Worm (Caenorhabditis elegans) whole organism, L2 larva: ENCODE results near the gene clec-58.

Experiments used
- C34F6.9 ChIP-seq: fragments of 150-350 bp; optimal IDR thresholded peaks from 2 replicates; lab custom pipeline; 2014; ENCODE audit warnings: missing biosample characterization, missing genetic modification characterization
- Y55F3AM.14 ChIP-seq: fragments of 200-800 bp; sonication (Bioruptor generic); optimal IDR thresholded peaks from 2 replicates; lab custom pipeline; 2018; ENCODE audit warnings: mild to moderate bottlenecking, missing genetic modification characterization, missing compliant biosample characterization
- ZK546.5 ChIP-seq: sonication (generic microtip); optimal IDR thresholded peaks from 2 replicates; lab custom pipeline; 2017; ENCODE audit warnings: missing biosample characterization, missing genetic modification characterization
- ama-1 ChIP-seq: fragments of 150-350 bp; optimal IDR thresholded peaks from 2 replicates; lab custom pipeline; 2018; ENCODE audit warnings: inconsistent platforms
- blmp-1 ChIP-seq: sonication (generic microtip); optimal IDR thresholded peaks from 2 replicates; lab custom pipeline; 2017; ENCODE audit warnings: missing genetic modification characterization, mild to moderate bottlenecking, missing compliant biosample characterization, antibody characterized with exemption, moderate library complexity; ENCODE audit not compliant: insufficient read depth
- ceh-16 ChIP-seq: fragments of 150-350 bp; optimal IDR thresholded peaks from 2 replicates; lab custom pipeline; 2014; ENCODE audit warnings: missing biosample characterization, missing genetic modification characterization
- crh-2 ChIP-seq: sonication (generic microtip); optimal IDR thresholded peaks from 2 replicates; lab custom pipeline; 2017; ENCODE audit warnings: missing biosample characterization, missing genetic modification characterization
- dmd-4 ChIP-seq: sonication (generic microtip); optimal IDR thresholded peaks from 2 replicates; lab custom pipeline; 2017; ENCODE audit warnings: missing biosample characterization, missing genetic modification characterization
- egl-27 ChIP-seq: sonication (generic microtip); optimal IDR thresholded peaks from 3 replicates; lab custom pipeline; 2017; ENCODE audit warnings: missing biosample characterization, missing genetic modification reagents, missing genetic modification characterization
- elt-1 ChIP-seq: fragments of 150-350 bp; optimal IDR thresholded peaks from 2 replicates; lab custom pipeline; 2014; ENCODE audit warnings: missing biosample characterization, missing genetic modification characterization
- elt-3 ChIP-seq: sonication (generic microtip); optimal IDR thresholded peaks from 2 replicates; lab custom pipeline; 2017; ENCODE audit warnings: missing biosample characterization, missing genetic modification characterization
- fos-1 ChIP-seq: fragments of 150-350 bp; optimal IDR thresholded peaks from 2 replicates; lab custom pipeline; 2014; ENCODE audit warnings: missing biosample characterization, missing genetic modification characterization
- lin-13 ChIP-seq: fragments of 150-350 bp; optimal IDR thresholded peaks from 2 replicates; lab custom pipeline; 2014; ENCODE audit warnings: missing biosample characterization, missing genetic modification reagents, missing genetic modification characterization
- lin-39 ChIP-seq: fragments of 150-350 bp; optimal IDR thresholded peaks from 2 replicates; lab custom pipeline; 2014; ENCODE audit warnings: missing biosample characterization, missing genetic modification reagents, missing genetic modification characterization
- mbf-1 ChIP-seq: sonication (generic microtip); optimal IDR thresholded peaks from 2 replicates; lab custom pipeline; 2017; ENCODE audit warnings: missing biosample characterization, missing genetic modification characterization
- nhr-10 ChIP-seq: sonication (generic microtip); optimal IDR thresholded peaks from 2 replicates; lab custom pipeline; 2017; ENCODE audit warnings: missing biosample characterization, missing genetic modification characterization
- nhr-11 ChIP-seq: fragments of 150-350 bp; optimal IDR thresholded peaks from 2 replicates; lab custom pipeline; 2014; ENCODE audit warnings: missing biosample characterization, missing genetic modification characterization
- nhr-12 ChIP-seq: fragments of 150-350 bp; optimal IDR thresholded peaks from 2 replicates; lab custom pipeline; 2014; ENCODE audit warnings: missing biosample characterization, missing genetic modification characterization
- nhr-129 ChIP-seq: fragments of 150-350 bp; optimal IDR thresholded peaks from 2 replicates; lab custom pipeline; 2014; ENCODE audit warnings: missing biosample characterization, missing genetic modification characterization
- nhr-21 ChIP-seq: fragments of 150-350 bp; optimal IDR thresholded peaks from 2 replicates; lab custom pipeline; 2014; ENCODE audit warnings: missing biosample characterization, missing genetic modification characterization
- nhr-23 ChIP-seq: fragments of 150-350 bp; optimal IDR thresholded peaks from 2 replicates; lab custom pipeline; 2014; ENCODE audit warnings: missing biosample characterization, missing genetic modification reagents, missing genetic modification characterization
- peb-1 ChIP-seq: fragments of 150-350 bp; optimal IDR thresholded peaks from 2 replicates; lab custom pipeline; 2014; ENCODE audit warnings: missing biosample characterization, missing genetic modification characterization
- sem-4 ChIP-seq: fragments of 150-350 bp; optimal IDR thresholded peaks from 2 replicates; lab custom pipeline; 2014; ENCODE audit warnings: missing biosample characterization, missing genetic modification reagents, missing genetic modification characterization
- skn-1 ChIP-seq: sonication (generic microtip); optimal IDR thresholded peaks from 2 replicates; lab custom pipeline; 2017; ENCODE audit warnings: missing biosample characterization, missing genetic modification characterization
- sma-3 ChIP-seq: sonication (generic microtip); optimal IDR thresholded peaks from 2 replicates; lab custom pipeline; 2016; ENCODE audit warnings: missing genetic modification reagents, missing genetic modification characterization, missing compliant biosample characterization
- sma-9 ChIP-seq, 2 experiments: fragments of 150-350 bp in 1 of 2; sonication (generic microtip) in 1 of 2; optimal IDR thresholded peaks; 2 replicates each; lab custom pipeline; 2014 to 2016; ENCODE audit warnings: missing genetic modification characterization in 2 of 2, mild to moderate bottlenecking in 1 of 2, missing biosample characterization in 1 of 2, missing compliant biosample characterization in 1 of 2, missing genetic modification reagents in 1 of 2, moderate library complexity in 1 of 2
- unc-55 ChIP-seq: fragments of 150-350 bp; sonication (generic microtip); optimal IDR thresholded peaks from 3 replicates; lab custom pipeline; 2014; ENCODE audit warnings: missing biosample characterization, missing genetic modification reagents, missing genetic modification characterization
- zag-1 ChIP-seq: fragments of 150-350 bp; optimal IDR thresholded peaks from 2 replicates; lab custom pipeline; 2014; ENCODE audit warnings: missing biosample characterization, missing genetic modification characterization
- ztf-4 ChIP-seq: fragments of 150-350 bp; optimal IDR thresholded peaks from 2 replicates; lab custom pipeline; 2014; ENCODE audit warnings: missing biosample characterization, missing genetic modification characterization

clec-58 gene

DNA sequence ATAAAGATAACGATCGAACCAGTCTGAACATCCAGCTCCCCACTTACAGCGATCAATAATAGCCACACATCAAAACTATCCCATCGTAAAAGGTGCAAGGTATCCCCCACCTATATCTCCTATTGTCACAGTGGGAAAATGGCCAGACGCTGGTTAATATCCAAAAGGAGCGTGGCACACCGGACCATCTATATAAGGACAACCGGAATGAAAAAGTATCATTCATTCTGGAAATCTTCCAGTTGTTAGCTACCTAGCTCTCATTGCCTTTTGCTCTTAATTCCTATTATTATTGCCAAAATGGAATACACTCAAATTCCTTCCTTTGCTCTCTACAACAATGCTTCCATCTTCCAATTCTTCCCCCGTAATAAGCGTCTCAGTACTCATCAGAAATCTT lies 1.0 kb upstream of the clec-58 start, which contains the start of gene ZK666.4:
Gene ZK666.4, plus strand, starts transcription at position 301 of the 400 bp plus-strand sequence.
- no peak for TF ChIP-seq nhr-21 (tag; lab: Kevin White, UChicago)
- no peak for TF ChIP-seq dmd-4 (tag; lab: Kevin White, UChicago)
- no peak for TF ChIP-seq ama-1 (lab: Kevin White, UChicago)
- TF ChIP-seq peb-1 (tag; lab: Kevin White, UChicago) = no peak
- TF ChIP-seq Y55F3AM.14 (GFP tag; lab: Kevin White, UChicago) = no peak
- no peak for TF ChIP-seq crh-2 (tag; lab: Kevin White, UChicago)
- no peak for TF ChIP-seq nhr-10 (tag; lab: Kevin White, UChicago)
- no peak for TF ChIP-seq nhr-11 (tag; lab: Kevin White, UChicago)
- no peak for TF ChIP-seq zag-1 (tag; lab: Kevin White, UChicago)
- TF ChIP-seq blmp-1 (tag; lab: Kevin White, UChicago) = no peak

DNA sequence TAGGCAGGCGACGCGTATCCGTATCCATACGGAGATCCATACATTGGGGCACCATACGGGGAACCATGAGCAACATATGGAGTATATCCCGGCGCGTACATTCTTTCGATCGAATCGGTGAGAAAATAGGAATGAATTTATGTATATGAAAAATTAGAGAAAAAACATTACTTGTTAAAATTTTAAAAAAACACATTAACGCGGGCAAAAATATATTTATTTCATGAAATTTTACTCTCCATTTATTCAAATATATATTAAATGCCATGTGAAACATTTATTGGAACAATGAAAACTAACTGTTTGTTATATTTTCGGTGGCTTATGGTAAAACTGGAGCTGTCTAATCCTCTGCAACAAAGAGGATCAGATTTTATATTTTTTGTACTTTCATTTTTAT lies 4.1 kb downstream of the clec-58 start, which contains the start of gene ZK666.2:
Gene ZK666.2, minus strand, starts transcription at position 101 of the 400 bp plus-strand sequence.
- TF ChIP-seq nhr-129 (tag; lab: Kevin White, UChicago) = no peak

DNA sequence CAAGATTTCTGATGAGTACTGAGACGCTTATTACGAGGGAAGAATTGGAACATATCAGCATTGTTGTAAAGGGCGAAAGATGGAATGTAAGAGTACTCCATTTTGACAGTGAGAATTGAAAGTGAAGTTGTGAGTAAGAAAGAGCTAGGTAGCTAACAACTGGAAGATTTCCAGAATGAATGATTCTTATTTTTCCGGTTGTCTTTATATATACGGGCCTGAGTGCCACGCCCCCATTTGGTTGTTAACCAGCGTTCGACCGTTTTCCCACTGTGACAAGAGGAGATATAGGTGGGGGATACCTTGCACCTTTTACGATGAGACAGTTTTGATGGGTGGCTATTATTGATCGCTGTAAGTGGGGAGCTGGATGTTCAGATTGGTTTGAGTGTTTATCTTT lies 4.7 kb downstream of the clec-58 start, which contains the start of gene ZK666.1:
Gene ZK666.1, minus strand, starts transcription at position 101 of the 400 bp plus-strand sequence.
- no peak for TF ChIP-seq nhr-23 (tag; lab: Kevin White, UChicago)
- TF ChIP-seq ZK546.5 = no peak
- no peak for TF ChIP-seq nhr-129 (tag; lab: Kevin White, UChicago)
- no peak for TF ChIP-seq elt-3 (tag; lab: Kevin White, UChicago)
- TF ChIP-seq ceh-16 = no peak
- no peak for TF ChIP-seq crh-2 (tag; lab: Kevin White, UChicago)
- TF ChIP-seq sma-9 (GFP tag; optimal IDR thresholded peaks at IDR 0.05; lab: Kevin White, UChicago) = no peak
- no peak for TF ChIP-seq sma-9 (tag; optimal IDR thresholded peaks at IDR 0.05; lab: Kevin White, UChicago)
- TF ChIP-seq egl-27 (tag; lab: Kevin White, UChicago) = no peak
- no peak for TF ChIP-seq nhr-12 (tag; lab: Kevin White, UChicago)
- no peak for TF ChIP-seq Y55F3AM.14 (GFP tag; lab: Kevin White, UChicago)
- TF ChIP-seq nhr-10 (tag; lab: Kevin White, UChicago) = no peak
- TF ChIP-seq lin-39 (tag; lab: Kevin White, UChicago) = no peak
- TF ChIP-seq sma-3 (GFP tag; lab: Kevin White, UChicago) = no peak
- TF ChIP-seq unc-55 (GFP tag; lab: Kevin White, UChicago) = no peak
- no peak for TF ChIP-seq sem-4 (tag; lab: Kevin White, UChicago)
- no peak for TF ChIP-seq lin-13 (GFP tag; lab: Kevin White, UChicago)
- TF ChIP-seq C34F6.9 (tag; lab: Kevin White, UChicago) = no peak
- no peak for TF ChIP-seq skn-1
- TF ChIP-seq elt-1 = no peak
- TF ChIP-seq blmp-1 (tag; lab: Kevin White, UChicago) = no peak
- TF ChIP-seq, all 48 proteins: peak for 0

DNA sequence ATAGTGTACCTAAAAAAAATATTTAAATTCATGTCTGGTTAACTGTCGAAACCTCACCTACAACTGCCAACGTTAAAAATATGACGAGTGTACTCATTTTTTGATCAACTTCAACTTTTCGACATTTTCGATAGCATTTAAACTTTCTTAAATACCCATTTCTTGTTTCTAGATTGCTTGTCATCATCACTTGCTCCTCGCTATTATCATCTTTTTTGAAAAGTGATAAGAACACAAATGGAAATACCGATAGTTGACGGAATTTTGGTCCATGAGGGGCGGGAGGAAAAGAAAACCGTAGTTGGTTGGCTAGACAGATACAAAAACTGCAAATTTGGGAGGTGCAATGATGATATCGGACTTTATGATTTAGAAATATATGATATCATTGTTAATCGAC lies 5.8 kb downstream of the clec-58 start, which contains the start of gene clec-143:
Gene clec-143, minus strand, starts transcription at position 139 of the 400 bp plus-strand sequence.
- TF ChIP-seq skn-1 (peak; percentile 78), ztf-4 (no peak), fos-1 (peak; percentile 62)

DNA sequence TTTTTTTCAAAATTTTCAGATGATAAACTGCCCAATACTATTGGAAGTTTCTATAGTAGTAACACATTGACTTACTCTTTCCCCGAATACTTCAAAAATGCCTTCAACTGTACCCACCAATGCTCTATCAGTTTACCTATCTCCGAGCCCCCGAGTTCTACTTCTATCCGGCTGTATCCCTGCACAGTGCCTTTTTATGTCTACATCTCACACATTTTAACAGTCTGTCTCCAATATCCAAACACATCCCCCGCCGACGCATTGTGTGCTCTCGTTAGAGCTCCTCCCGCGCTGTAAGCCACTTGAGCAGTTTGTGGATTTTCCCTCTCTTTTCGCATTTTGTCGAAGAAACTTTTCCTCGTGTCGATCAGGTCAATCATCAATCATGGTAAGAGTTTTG lies 9.4 kb downstream of the clec-58 start, which contains the start of gene tnc-2:
Gene tnc-2, plus strand, starts transcription at position 301 of the 400 bp plus-strand sequence.
- TF ChIP-seq mbf-1 (tag; lab: Kevin White, UChicago) = no peak
- TF ChIP-seq nhr-21 (tag; lab: Kevin White, UChicago) = no peak

DNA sequence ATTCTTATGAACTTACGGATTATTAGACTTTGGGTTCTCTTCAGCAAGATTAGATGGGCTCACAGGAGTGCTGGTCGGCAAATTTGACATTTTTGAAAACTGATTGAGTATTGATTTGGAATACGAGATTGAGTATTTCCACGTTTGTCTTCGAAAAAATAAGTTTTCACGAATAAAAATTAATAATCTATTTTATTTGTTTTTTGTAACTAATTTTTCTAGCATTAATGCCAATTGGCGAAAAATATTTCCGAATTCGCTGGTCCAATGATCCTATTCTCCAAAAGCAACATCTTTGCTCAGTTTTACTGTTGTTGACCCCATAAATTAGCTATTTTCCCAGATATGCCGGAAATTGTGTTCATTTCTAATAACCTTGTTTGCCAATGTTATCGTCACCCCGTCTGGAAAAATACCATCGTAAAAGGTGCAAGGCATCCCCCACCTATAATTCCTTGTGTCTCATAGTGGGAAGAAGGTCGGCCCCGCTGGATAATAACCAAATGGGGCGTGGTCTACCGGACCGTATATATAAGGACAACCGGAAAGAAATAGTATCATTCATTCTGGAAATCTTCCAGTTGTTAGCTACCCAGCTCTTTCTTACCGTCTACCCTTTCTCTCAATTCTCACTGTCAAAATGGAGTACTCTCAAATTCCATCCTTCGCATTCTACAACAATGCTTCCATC lies 11.6 kb downstream of the clec-58 start, which contains the start of the genes ZK673.6 and sdz-37:
Gene ZK673.6, minus strand, starts transcription at position 101 of the 691 bp plus-strand sequence.
Gene sdz-37, plus strand, starts transcription at position 641 of the 691 bp plus-strand sequence.
- TF ChIP-seq C34F6.9 (tag; lab: Kevin White, UChicago) (no peak), ztf-4 (no peak), elt-1 (no peak)
